Worm (Caenorhabditis elegans) whole organism, L1 larva: Measurements from ENCODE around the gene dcaf-13.
A peak's percentile ranks its signal among the peaks of the same experiment; 100 is the strongest.

Experiments
- C04F5.9 ChIP-seq: sonication (generic microtip); optimal IDR thresholded peaks from 2 replicates; lab custom pipeline; 2016; ENCODE audit warnings: missing genetic modification characterization, missing compliant biosample characterization
- ama-1 ChIP-seq: fragments of 150-350 bp; optimal IDR thresholded peaks from 2 replicates; lab custom pipeline; 2014
- ceh-8 ChIP-seq: fragments of 200-800 bp; sonication (Bioruptor generic); optimal IDR thresholded peaks from 2 replicates; lab custom pipeline; 2018; ENCODE audit warnings: mild to moderate bottlenecking, missing genetic modification characterization, moderate library complexity, missing compliant biosample characterization
- fkh-10 ChIP-seq: sonication (generic microtip); optimal IDR thresholded peaks from 2 replicates; lab custom pipeline; 2017; ENCODE audit warnings: missing biosample characterization, missing genetic modification reagents, missing genetic modification characterization
- nhr-11 ChIP-seq: fragments of 150-350 bp; optimal IDR thresholded peaks from 2 replicates; lab custom pipeline; 2014; ENCODE audit warnings: missing biosample characterization, missing genetic modification characterization
- nhr-47 ChIP-seq: sonication (generic microtip); optimal IDR thresholded peaks from 2 replicates; lab custom pipeline; 2016; ENCODE audit warnings: mild to moderate bottlenecking, missing genetic modification characterization, moderate library complexity, missing compliant biosample characterization
- unc-130 ChIP-seq: fragments of 150-350 bp; optimal IDR thresholded peaks from 2 replicates; lab custom pipeline; 2017; ENCODE audit warnings: missing biosample characterization, missing genetic modification characterization, inconsistent platforms
- unc-62 ChIP-seq: fragments of 150-350 bp; optimal IDR thresholded peaks from 2 replicates; lab custom pipeline; 2014; ENCODE audit warnings: missing biosample characterization, missing genetic modification reagents, missing genetic modification characterization

DNA sequence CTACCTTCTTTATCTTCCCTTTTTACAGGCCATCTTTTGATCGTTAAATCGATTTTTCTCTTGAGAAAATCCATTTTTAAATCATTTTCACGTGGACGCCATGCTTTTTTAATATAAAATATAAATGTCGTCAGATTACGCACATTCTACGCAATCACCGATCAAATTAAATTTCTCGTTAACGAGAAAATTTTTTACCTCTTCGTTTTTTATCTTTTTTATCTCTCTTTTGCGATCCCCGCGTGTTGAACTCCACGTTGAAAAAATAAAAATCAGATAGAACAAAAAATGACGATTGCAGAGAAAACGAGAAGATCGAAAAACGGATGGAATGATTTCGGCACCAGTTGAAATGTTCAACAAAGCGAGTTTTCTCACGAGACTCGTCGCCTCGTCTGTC, 4.7 kb downstream of the dcaf-13 start, which contains the start of gene bpnt-1:
- TF ChIP-seq ama-1 (lab: Kevin White, UChicago) (no peak), nhr-11 (tag; lab: Kevin White, UChicago) (no peak), C04F5.9 (tag; lab: Kevin White, UChicago) (no peak), ceh-8 (GFP tag; lab: Kevin White, UChicago) (no peak), unc-130 (tag; lab: Kevin White, UChicago) (no peak), nhr-47 (tag; lab: Kevin White, UChicago) (peak; percentile 18), fkh-10 (GFP tag; lab: Kevin White, UChicago) (no peak), unc-62 (GFP tag; lab: Kevin White, UChicago) (no peak)
